Fruit fly (Drosophila melanogaster) whole organism, adult: Measurements from ENCODE around the gene CG14062.

ENCODE experiments used
- CG11617 ChIP-seq: fragments of 200-800 bp; sonication (Bioruptor generic); optimal IDR thresholded peaks from 2 replicates; lab custom pipeline; 2017; ENCODE audit warnings: mild to moderate bottlenecking, missing biosample characterization, missing genetic modification reagents, missing genetic modification characterization
- CG12768 ChIP-seq: fragments of 200-800 bp; sonication (Bioruptor generic); optimal IDR thresholded peaks from 2 replicates; lab custom pipeline; 2017; ENCODE audit warnings: missing biosample characterization, missing genetic modification characterization, mild to moderate bottlenecking, moderate library complexity, missing genetic modification reagents
- CG1620 ChIP-seq: fragments of 200-800 bp; sonication (Bioruptor generic); optimal IDR thresholded peaks from 2 replicates; lab custom pipeline; 2016; ENCODE audit warnings: missing biosample characterization, missing genetic modification characterization
- CG7045 ChIP-seq: fragments of 200-800 bp; sonication (Bioruptor generic); optimal IDR thresholded peaks from 2 replicates; lab custom pipeline; 2017; ENCODE audit warnings: missing biosample characterization, mild to moderate bottlenecking, missing genetic modification characterization
- Clk ChIP-seq: fragments of 200-800 bp; sonication (Bioruptor generic); optimal IDR thresholded peaks from 2 replicates; lab custom pipeline; 2017; ENCODE audit warnings: missing biosample characterization, missing genetic modification characterization
- Crg-1 ChIP-seq: fragments of 200-800 bp; sonication (Bioruptor generic); optimal IDR thresholded peaks from 2 replicates; lab custom pipeline; 2016; ENCODE audit warnings: missing biosample characterization, missing genetic modification characterization
- bab1 ChIP-seq: fragments of 200-800 bp; sonication (Bioruptor generic); optimal IDR thresholded peaks from 3 replicates; lab custom pipeline; 2019; ENCODE audit warnings: missing biosample characterization, mild to moderate bottlenecking, missing genetic modification characterization, moderate library complexity
- cic ChIP-seq: fragments of 200-800 bp; sonication (Bioruptor generic); optimal IDR thresholded peaks from 2 replicates; lab custom pipeline; 2017; ENCODE audit warnings: missing biosample characterization, mild to moderate bottlenecking, missing genetic modification characterization, moderate library complexity
- cnc ChIP-seq, 2 experiments: fragments of >200 bp; optimal IDR thresholded peaks; 2 replicates each; lab custom pipeline; 2017
- kay ChIP-seq: fragments of 200-800 bp; sonication (Bioruptor generic); peaks from one replicate; lab custom pipeline; 2016; ENCODE audit warnings: missing biosample characterization, missing genetic modification characterization, borderline replicate concordance
- toe ChIP-seq: fragments of 200-800 bp; sonication (Bioruptor generic); optimal IDR thresholded peaks from 2 replicates; lab custom pipeline; 2016; ENCODE audit warnings: missing biosample characterization, missing genetic modification characterization

DNA sequence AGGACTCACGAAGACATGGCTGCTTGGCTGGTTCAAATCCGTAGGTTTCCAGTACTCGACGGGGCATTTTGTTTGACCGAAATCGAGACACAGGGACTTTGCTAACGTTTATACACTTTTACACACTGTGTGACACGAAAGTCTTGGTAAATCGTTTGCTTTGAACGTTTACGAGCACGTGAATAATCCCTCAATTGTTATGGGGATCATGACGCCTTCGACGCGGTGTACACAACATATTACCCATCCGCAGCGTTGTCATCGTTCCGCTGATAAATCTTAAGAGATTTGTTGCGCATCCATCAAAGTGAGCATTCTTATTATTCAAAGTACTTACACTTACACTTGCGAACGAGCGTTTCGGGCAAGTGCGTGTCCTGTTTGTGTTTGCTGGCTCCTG lies 7.7 kb upstream of the CG14062 start, which contains the start of gene CG31050:
- TF ChIP-seq bab1 (GFP tag; lab: Kevin White, UChicago) = no peak
- TF ChIP-seq kay (GFP tag; lab: Kevin White, UChicago) = no peak
- TF ChIP-seq Crg-1 (GFP tag; lab: Kevin White, UChicago) = no peak
- no peak for TF ChIP-seq CG1620 (GFP tag; lab: Kevin White, UChicago)
- TF ChIP-seq toe (GFP tag; lab: Kevin White, UChicago) = no peak
- TF ChIP-seq Clk (GFP tag; lab: Kevin White, UChicago) = no peak
- no peak for TF ChIP-seq CG11617
- no peak for TF ChIP-seq CG7045 (GFP tag; lab: Kevin White, UChicago)
- TF ChIP-seq CG12768 = no peak
- TF ChIP-seq cic = no peak
- TF ChIP-seq cnc (optimal IDR thresholded peaks at IDR 0.05; lab: Kevin White, UChicago) = no peak
